Worm (Caenorhabditis elegans): ENCODE data around the gene frpr-6.
A peak's percentile ranks its signal among the peaks of the same experiment; 100 is the strongest.

The frpr-6 gene

ce11 chrV:9101062-9101461 lies at the start of gene frpr-6:
Gene frpr-6 (minus strand): TSS chrV:9101162.
- TF ChIP-seq ces-1 (GFP tag; optimal IDR thresholded peaks at IDR 0.05) (no peak), ceh-43 (GFP tag; optimal IDR thresholded peaks at IDR 0.05) (no peak), unc-39 (tag; optimal IDR thresholded peaks at IDR 0.05) (no peak), nhr-237 (tag; optimal IDR thresholded peaks at IDR 0.05) (no peak), mls-2 (tag; optimal IDR thresholded peaks at IDR 0.05) (no peak), unc-120 (tag; optimal IDR thresholded peaks at IDR 0.05; ENCODE audit: poor library complexity, severe bottlenecking) (no peak), nhr-28 (tag; optimal IDR thresholded peaks at IDR 0.05) (no peak), nhr-76 (tag; optimal IDR thresholded peaks at IDR 0.05) (no peak), lin-13 (tag; optimal IDR thresholded peaks at IDR 0.05) (no peak), elt-3 (tag; optimal IDR thresholded peaks at IDR 0.05) (no peak), nhr-12 (tag; optimal IDR thresholded peaks at IDR 0.05) (no peak)

- TF ChIP-seq tbx-8 (GFP tag; optimal IDR thresholded peaks at IDR 0.05) (no peak), ceh-83 (GFP tag; optimal IDR thresholded peaks at IDR 0.05) (no peak), pha-4 (tag; optimal IDR thresholded peaks at IDR 0.05) (no peak), hlh-1 (tag; optimal IDR thresholded peaks at IDR 0.05) (no peak), bed-3 (GFP tag; optimal IDR thresholded peaks at IDR 0.05) (no peak), ceh-39 (tag; optimal IDR thresholded peaks at IDR 0.05) (no peak), sem-2 (GFP tag; optimal IDR thresholded peaks at IDR 0.05) (no peak), unc-120 (tag; optimal IDR thresholded peaks at IDR 0.05; ENCODE audit: poor library complexity, severe bottlenecking) (no peak), elt-1 (tag; optimal IDR thresholded peaks at IDR 0.05; ENCODE audit: borderline replicate concordance, insufficient read depth) (no peak)
These were observed 47.2 kb upstream of the frpr-6 start for ce11 chrV:9148151-9148550.

ce11 chrV:9146849-9147557 lies 46.0 kb upstream of the frpr-6 start, which contains the start of gene spl-2:
Gene spl-2 (minus strand): TSS chrV:9146899.
- no peak for TF ChIP-seq hlh-1 (tag; optimal IDR thresholded peaks at IDR 0.05)
- TF ChIP-seq elt-1 (tag; optimal IDR thresholded peaks at IDR 0.05; ENCODE audit: borderline replicate concordance, insufficient read depth) = peak; percentile 72
- TF ChIP-seq drap-1 (GFP tag; optimal IDR thresholded peaks at IDR 0.05) = no peak

- TF ChIP-seq cnd-1 (tag; optimal IDR thresholded peaks at IDR 0.05) (no peak), flh-1 (GFP tag; optimal IDR thresholded peaks at IDR 0.05) (no peak), nhr-2 (tag; optimal IDR thresholded peaks at IDR 0.05) (no peak), unc-120 (tag; optimal IDR thresholded peaks at IDR 0.05; ENCODE audit: poor library complexity, severe bottlenecking) (no peak), unc-62 (GFP tag; optimal IDR thresholded peaks at IDR 0.05) (no peak), lsy-2 (tag; optimal IDR thresholded peaks at IDR 0.05) (no peak), ceh-83 (GFP tag; optimal IDR thresholded peaks at IDR 0.05) (no peak), nhr-28 (tag; optimal IDR thresholded peaks at IDR 0.05) (no peak), elt-1 (tag; optimal IDR thresholded peaks at IDR 0.05; ENCODE audit: borderline replicate concordance, insufficient read depth) (no peak), ham-2 (GFP tag; optimal IDR thresholded peaks at IDR 0.05) (no peak), nhr-76 (tag; optimal IDR thresholded peaks at IDR 0.05) (no peak), lin-32 (GFP tag; optimal IDR thresholded peaks at IDR 0.05) (no peak), blmp-1 (tag; optimal IDR thresholded peaks at IDR 0.05) (no peak), ceh-43 (GFP tag; optimal IDR thresholded peaks at IDR 0.05) (no peak), bed-3 (GFP tag; optimal IDR thresholded peaks at IDR 0.05) (no peak), tbx-8 (GFP tag; optimal IDR thresholded peaks at IDR 0.05) (no peak)
These were observed 45.2 kb upstream of the frpr-6 start for ce11 chrV:9146196-9146595.

ce11 chrV:9143896-9144295 lies 42.9 kb upstream of the frpr-6 start:
- TF ChIP-seq lsy-2 (tag; optimal IDR thresholded peaks at IDR 0.05) = no peak
- TF ChIP-seq cnd-1 (tag; optimal IDR thresholded peaks at IDR 0.05) = no peak
- no peak for TF ChIP-seq elt-1 (tag; optimal IDR thresholded peaks at IDR 0.05; ENCODE audit: borderline replicate concordance, insufficient read depth)
- TF ChIP-seq elt-3 (tag; optimal IDR thresholded peaks at IDR 0.05) = no peak
- TF ChIP-seq nhr-28 (tag; optimal IDR thresholded peaks at IDR 0.05) = no peak
- no peak for TF ChIP-seq ceh-83 (GFP tag; optimal IDR thresholded peaks at IDR 0.05)
- no peak for TF ChIP-seq M03D4.4 (tag; optimal IDR thresholded peaks at IDR 0.05)
- no peak for TF ChIP-seq mab-5 (tag; optimal IDR thresholded peaks at IDR 0.05)
- TF ChIP-seq nhr-12 (tag; optimal IDR thresholded peaks at IDR 0.05) = no peak
- no peak for TF ChIP-seq lin-32 (GFP tag; optimal IDR thresholded peaks at IDR 0.05)
- TF ChIP-seq flh-1 (GFP tag; optimal IDR thresholded peaks at IDR 0.05) = no peak
- TF ChIP-seq mls-2 (tag; optimal IDR thresholded peaks at IDR 0.05) = no peak
- TF ChIP-seq nhr-237 (tag; optimal IDR thresholded peaks at IDR 0.05) = no peak
